Fruit fly (Drosophila melanogaster) whole organism, wandering third instar larva: ENCODE data around the gene CG32797.

Experiments used
- Abd-B ChIP-seq: fragments of >200 bp; optimal IDR thresholded peaks from 2 replicates; lab custom pipeline; 2017; ENCODE audit warnings: missing biosample characterization, missing genetic modification characterization
- GATAd ChIP-seq: sonication (Bioruptor generic); optimal IDR thresholded peaks from 2 replicates; lab custom pipeline; 2016; ENCODE audit warnings: missing biosample characterization, missing genetic modification characterization
- Myc ChIP-seq: fragments of >200 bp; optimal IDR thresholded peaks from 2 replicates; lab custom pipeline; 2017
- Rel ChIP-seq, 2 experiments: fragments of 200-800 bp; sonication (Bioruptor generic) in 1 of 2; optimal IDR thresholded peaks; 2 replicates in 1 of 2; 3 replicates in 1 of 2; lab custom pipeline; 2016 to 2019; ENCODE audit warnings: mild to moderate bottlenecking in 2 of 2, missing biosample characterization in 2 of 2, missing genetic modification characterization in 2 of 2, moderate library complexity in 1 of 2
- pan ChIP-seq: fragments of >200 bp; optimal IDR thresholded peaks from 2 replicates; lab custom pipeline; 2017
- psq ChIP-seq: fragments of 200-800 bp; sonication (Bioruptor generic); optimal IDR thresholded peaks from 3 replicates; lab custom pipeline; 2017; ENCODE audit warnings: missing biosample characterization, mild to moderate bottlenecking, missing genetic modification characterization, moderate library complexity

DNA sequence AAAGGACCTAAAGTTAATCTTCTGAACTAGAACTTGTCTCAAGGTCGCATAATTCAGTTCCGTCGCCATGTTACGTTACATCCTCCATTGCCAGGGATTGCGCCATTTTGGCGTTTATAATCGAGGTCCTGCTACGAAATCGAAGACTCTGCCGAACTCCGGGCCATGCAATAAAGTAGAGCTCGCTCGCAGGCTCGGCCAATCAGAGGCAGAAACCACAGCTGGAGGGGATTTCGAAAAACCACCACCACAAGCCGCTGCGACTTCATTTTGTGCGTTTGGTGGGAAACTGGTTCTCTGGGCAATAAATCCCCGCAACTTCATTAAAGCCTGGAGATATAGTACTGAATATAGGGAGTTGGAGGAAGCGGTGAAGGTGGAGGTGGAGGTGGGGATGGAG is 9.3 kb upstream of the CG32797 start:
- no peak for TF ChIP-seq psq
- TF ChIP-seq pan (lab: Kevin White, UChicago): no peak
- no peak for TF ChIP-seq Abd-B (GFP tag; lab: Kevin White, UChicago)
- TF ChIP-seq GATAd (GFP tag; lab: Kevin White, UChicago): no peak
- no peak for TF ChIP-seq Myc
- TF ChIP-seq Rel (GFP tag; optimal IDR thresholded peaks at IDR 0.05; lab: Kevin White, UChicago): no peak
- TF ChIP-seq Rel (tag; optimal IDR thresholded peaks at IDR 0.05; lab: Kevin White, UChicago): no peak
